Fruit fly (Drosophila melanogaster) whole organism, embryonic: ENCODE data around the gene CG4009.

ENCODE experiments used
- Blimp-1 ChIP-seq: fragments of 200-800 bp; sonication (Bioruptor generic); optimal IDR thresholded peaks from 3 replicates; lab custom pipeline; 2018; ENCODE audit warnings: missing biosample characterization, missing genetic modification characterization, mild to moderate bottlenecking, moderate library complexity, missing genetic modification reagents
- CG10321 ChIP-seq: fragments of 200-800 bp; sonication (Bioruptor generic); IDR thresholded peaks from 2 replicates; pipeline ENCODE4 v1.3.6; 2022; ENCODE audit warnings: missing biosample characterization, missing genetic modification characterization
- CG13287 ChIP-seq: fragments of 200-800 bp; sonication (Bioruptor generic); IDR thresholded peaks from 2 replicates; pipeline ENCODE4 v1.3.6; 2022; ENCODE audit warnings: missing biosample characterization, missing genetic modification characterization; ENCODE audit not compliant: partially characterized antibody
- CG13296 ChIP-seq: fragments of 200-800 bp; sonication (Bioruptor generic); optimal IDR thresholded peaks from 3 replicates; lab custom pipeline; 2018; ENCODE audit warnings: missing biosample characterization, mild to moderate bottlenecking, missing genetic modification characterization
- CG14710 ChIP-seq: fragments of 200-800 bp; sonication (Bioruptor generic); optimal IDR thresholded peaks from 3 replicates; lab custom pipeline; 2019; ENCODE audit warnings: missing biosample characterization, mild to moderate bottlenecking, missing genetic modification characterization, moderate library complexity
- CG1603 ChIP-seq: fragments of 200-800 bp; sonication (Bioruptor generic); optimal IDR thresholded peaks from 2 replicates; lab custom pipeline; 2019; ENCODE audit warnings: missing biosample characterization, mild to moderate bottlenecking, missing genetic modification characterization, moderate library complexity
- CG16863 ChIP-seq: fragments of 200-800 bp; sonication (Bioruptor generic); optimal IDR thresholded peaks from 3 replicates; lab custom pipeline; 2016; ENCODE audit warnings: missing biosample characterization, missing genetic modification characterization
- CG17328 ChIP-seq: fragments of 200-800 bp; sonication (Bioruptor generic); IDR thresholded peaks from 2 replicates; pipeline ENCODE4 v1.3.6; 2022; ENCODE audit warnings: missing biosample characterization, missing genetic modification characterization
- CG18262 ChIP-seq: fragments of 200-800 bp; optimal IDR thresholded peaks from 3 replicates; lab custom pipeline; 2019; ENCODE audit warnings: missing biosample characterization, mild to moderate bottlenecking, missing genetic modification characterization, moderate library complexity
- CG18476 ChIP-seq: fragments of 200-800 bp; sonication (Bioruptor generic); optimal IDR thresholded peaks from 2 replicates; lab custom pipeline; 2016; ENCODE audit warnings: missing biosample characterization, mild to moderate bottlenecking, missing genetic modification characterization
- CG2116 ChIP-seq: fragments of 200-800 bp; sonication (Bioruptor generic); optimal IDR thresholded peaks from 3 replicates; lab custom pipeline; 2018; ENCODE audit warnings: missing biosample characterization, mild to moderate bottlenecking, missing genetic modification characterization
- CG32532 ChIP-seq: fragments of 200-800 bp; sonication (Bioruptor generic); IDR thresholded peaks from 2 replicates; pipeline ENCODE4 v1.3.6; 2022; ENCODE audit warnings: missing biosample characterization, missing genetic modification characterization
- CG33557 ChIP-seq: fragments of 200-800 bp; sonication (Bioruptor generic); optimal IDR thresholded peaks from 2 replicates; lab custom pipeline; 2019; ENCODE audit warnings: missing biosample characterization, mild to moderate bottlenecking, missing genetic modification characterization, moderate library complexity
- CG34224 ChIP-seq: fragments of 200-800 bp; sonication (Bioruptor generic); IDR thresholded peaks from 3 replicates; pipeline ENCODE4 v1.3.6; 2022; ENCODE audit warnings: missing biosample characterization, missing genetic modification characterization; ENCODE audit not compliant: partially characterized antibody
- CG6272 ChIP-seq: fragments of 200-800 bp; sonication (Bioruptor generic); IDR thresholded peaks from 2 replicates; pipeline ENCODE4 v1.3.6; 2022; ENCODE audit warnings: missing biosample characterization, missing genetic modification characterization
- CG6854 ChIP-seq: fragments of 200-800 bp; sonication (Bioruptor generic); optimal IDR thresholded peaks from 3 replicates; lab custom pipeline; 2017; ENCODE audit warnings: missing biosample characterization, mild to moderate bottlenecking, missing genetic modification characterization
- CG8388 ChIP-seq: fragments of 200-800 bp; sonication (Bioruptor generic); optimal IDR thresholded peaks from 2 replicates; lab custom pipeline; 2019; ENCODE audit warnings: missing biosample characterization, mild to moderate bottlenecking, missing genetic modification characterization, moderate library complexity
- Camta ChIP-seq: fragments of 200-800 bp; sonication (Bioruptor generic); optimal IDR thresholded peaks from 2 replicates; lab custom pipeline; 2016; ENCODE audit warnings: missing biosample characterization, missing genetic modification characterization
- CrebB ChIP-seq: fragments of 200-800 bp; sonication (Bioruptor generic); optimal IDR thresholded peaks from 3 replicates; lab custom pipeline; 2018; ENCODE audit warnings: missing biosample characterization, mild to moderate bottlenecking, missing genetic modification characterization
- Doc2 ChIP-seq: fragments of 200-800 bp; sonication (Bioruptor generic); IDR thresholded peaks from 2 replicates; pipeline ENCODE4 v1.3.6; 2022; ENCODE audit warnings: missing biosample characterization, missing genetic modification characterization
- Doc3 ChIP-seq: fragments of 200-800 bp; sonication (Bioruptor generic); IDR thresholded peaks from 3 replicates; pipeline ENCODE4 v1.3.6; 2022; ENCODE audit warnings: missing biosample characterization, missing genetic modification characterization; ENCODE audit not compliant: partially characterized antibody
- E2f2 ChIP-seq: fragments of 200-800 bp; sonication (Bioruptor generic); IDR thresholded peaks from 2 replicates; pipeline ENCODE4 v1.3.6; 2022; ENCODE audit warnings: missing biosample characterization, missing genetic modification characterization
- Gug ChIP-seq: fragments of 200-800 bp; sonication (Bioruptor generic); IDR thresholded peaks from 4 replicates; pipeline ENCODE4 v1.3.6; 2022; ENCODE audit warnings: missing biosample characterization, missing genetic modification characterization
- H15 ChIP-seq: fragments of 200-800 bp; sonication (Bioruptor generic); IDR thresholded peaks from 3 replicates; pipeline ENCODE4 v1.3.6; 2022; ENCODE audit warnings: missing biosample characterization, missing genetic modification characterization
- H2.0 ChIP-seq: fragments of 200-800 bp; sonication (Bioruptor generic); IDR thresholded peaks from 2 replicates; pipeline ENCODE4 v1.3.6; 2022; ENCODE audit warnings: missing biosample characterization, missing genetic modification characterization
- Hsf ChIP-seq: fragments of 200-800 bp; sonication (Bioruptor generic); optimal IDR thresholded peaks from 3 replicates; lab custom pipeline; 2016; ENCODE audit warnings: missing biosample characterization, missing genetic modification characterization
- Mes4 ChIP-seq: fragments of 200-800 bp; sonication (Bioruptor generic); optimal IDR thresholded peaks from 2 replicates; lab custom pipeline; 2016; ENCODE audit warnings: missing biosample characterization, missing genetic modification characterization
- NK7.1 ChIP-seq: fragments of 200-800 bp; sonication (Bioruptor generic); optimal IDR thresholded peaks from 3 replicates; lab custom pipeline; 2016; ENCODE audit warnings: missing biosample characterization, missing genetic modification characterization
- Scr ChIP-seq: fragments of 200-800 bp; sonication (Bioruptor generic); IDR thresholded peaks from 2 replicates; pipeline ENCODE4 v1.3.6; 2022; ENCODE audit warnings: missing biosample characterization, missing genetic modification characterization; ENCODE audit not compliant: partially characterized antibody
- Sin3A ChIP-seq: fragments of >200 bp; optimal IDR thresholded peaks from 2 replicates; lab custom pipeline; 2018
- Taf1 ChIP-seq: fragments of 200-800 bp; sonication (Bioruptor generic); IDR thresholded peaks from 2 replicates; pipeline ENCODE4 v1.3.6; 2022; ENCODE audit warnings: missing biosample characterization, missing genetic modification characterization
- Usf ChIP-seq: fragments of 200-800 bp; sonication (Bioruptor generic); optimal IDR thresholded peaks from 2 replicates; lab custom pipeline; 2017; ENCODE audit warnings: missing genotype, missing biosample characterization, missing genetic modification characterization
- YL-1 ChIP-seq: fragments of 200-800 bp; sonication (Bioruptor generic); optimal IDR thresholded peaks from 3 replicates; lab custom pipeline; 2017; ENCODE audit warnings: missing biosample characterization, mild to moderate bottlenecking, missing genetic modification characterization
- amos ChIP-seq: fragments of 200-800 bp; sonication (Bioruptor generic); IDR thresholded peaks from 2 replicates; pipeline ENCODE4 v1.3.6; 2022; ENCODE audit warnings: missing biosample characterization, missing genetic modification characterization; ENCODE audit not compliant: partially characterized antibody
- bbx ChIP-seq: fragments of 200-800 bp; sonication (Bioruptor generic); IDR thresholded peaks from 2 replicates; pipeline ENCODE4 v1.3.6; 2022; ENCODE audit warnings: missing biosample characterization, missing genetic modification characterization; ENCODE audit not compliant: partially characterized antibody
- bcd ChIP-seq: fragments of 200-800 bp; sonication (Bioruptor generic); optimal IDR thresholded peaks from 2 replicates; lab custom pipeline; 2017; ENCODE audit warnings: missing biosample characterization, mild to moderate bottlenecking, missing genetic modification characterization
- dati ChIP-seq: fragments of 200-800 bp; sonication (Bioruptor generic); IDR thresholded peaks from 2 replicates; pipeline ENCODE4 v1.3.6; 2022; ENCODE audit warnings: missing biosample characterization, missing genetic modification characterization
- dysf ChIP-seq: fragments of 200-800 bp; sonication (Bioruptor generic); IDR thresholded peaks from 3 replicates; pipeline ENCODE4 v1.3.6; 2022; ENCODE audit warnings: missing biosample characterization, missing genetic modification characterization
- ewg ChIP-seq: fragments of 200-800 bp; sonication (Bioruptor generic); optimal IDR thresholded peaks from 3 replicates; lab custom pipeline; 2017; ENCODE audit warnings: mild to moderate bottlenecking, missing biosample characterization, missing genetic modification reagents, missing genetic modification characterization
- gcm2 ChIP-seq: fragments of 200-800 bp; sonication (Bioruptor generic); optimal IDR thresholded peaks from 2 replicates; lab custom pipeline; 2016; ENCODE audit warnings: missing biosample characterization, missing genetic modification characterization
- gfzf ChIP-seq: fragments of 200-800 bp; sonication (Bioruptor generic); optimal IDR thresholded peaks from 2 replicates; lab custom pipeline; 2016; ENCODE audit warnings: missing biosample characterization, mild to moderate bottlenecking, missing genetic modification characterization, moderate library complexity
- lov ChIP-seq, 2 experiments: fragments of 200-800 bp in 1 of 2; fragments of >200 bp in 1 of 2; sonication (Bioruptor generic) in 1 of 2; IDR thresholded peaks in 1 of 2; optimal IDR thresholded peaks in 1 of 2; 2 replicates in 1 of 2; 3 replicates in 1 of 2; pipeline versions ENCODE4 v1.3.6 to Lab custom; 2017 to 2022; ENCODE audit warnings: missing biosample characterization in 1 of 2, missing genetic modification characterization in 1 of 2
- onecut ChIP-seq: fragments of 200-800 bp; sonication (Bioruptor generic); IDR thresholded peaks from 2 replicates; pipeline ENCODE4 v1.3.6; 2022; ENCODE audit warnings: missing biosample characterization, missing genetic modification characterization
- rib ChIP-seq: fragments of 200-800 bp; sonication (Bioruptor generic); IDR thresholded peaks from 2 replicates; pipeline ENCODE4 v1.3.6; 2022; ENCODE audit warnings: missing biosample characterization, missing genetic modification characterization
- sd ChIP-seq: fragments of 200-800 bp; sonication (Bioruptor generic); optimal IDR thresholded peaks from 3 replicates; lab custom pipeline; 2018; ENCODE audit warnings: missing biosample characterization, mild to moderate bottlenecking, missing genetic modification characterization, moderate library complexity
- sens ChIP-seq: fragments of 200-800 bp; sonication (Bioruptor generic); peaks from one replicate; lab custom pipeline; 2016; ENCODE audit warnings: missing biosample characterization, missing genetic modification characterization
- sisA ChIP-seq: fragments of 200-800 bp; sonication (Bioruptor generic); IDR thresholded peaks from 2 replicates; pipeline ENCODE4 v1.3.6; 2022; ENCODE audit warnings: missing biosample characterization, missing genetic modification characterization
- wor ChIP-seq: fragments of 200-800 bp; sonication (Bioruptor generic); IDR thresholded peaks from 2 replicates; pipeline ENCODE4 v1.3.6; 2022; ENCODE audit warnings: missing biosample characterization, missing genetic modification characterization
- yki ChIP-seq: fragments of >200 bp; optimal IDR thresholded peaks from 3 replicates; lab custom pipeline; 2018

The CG4009 gene

DNA sequence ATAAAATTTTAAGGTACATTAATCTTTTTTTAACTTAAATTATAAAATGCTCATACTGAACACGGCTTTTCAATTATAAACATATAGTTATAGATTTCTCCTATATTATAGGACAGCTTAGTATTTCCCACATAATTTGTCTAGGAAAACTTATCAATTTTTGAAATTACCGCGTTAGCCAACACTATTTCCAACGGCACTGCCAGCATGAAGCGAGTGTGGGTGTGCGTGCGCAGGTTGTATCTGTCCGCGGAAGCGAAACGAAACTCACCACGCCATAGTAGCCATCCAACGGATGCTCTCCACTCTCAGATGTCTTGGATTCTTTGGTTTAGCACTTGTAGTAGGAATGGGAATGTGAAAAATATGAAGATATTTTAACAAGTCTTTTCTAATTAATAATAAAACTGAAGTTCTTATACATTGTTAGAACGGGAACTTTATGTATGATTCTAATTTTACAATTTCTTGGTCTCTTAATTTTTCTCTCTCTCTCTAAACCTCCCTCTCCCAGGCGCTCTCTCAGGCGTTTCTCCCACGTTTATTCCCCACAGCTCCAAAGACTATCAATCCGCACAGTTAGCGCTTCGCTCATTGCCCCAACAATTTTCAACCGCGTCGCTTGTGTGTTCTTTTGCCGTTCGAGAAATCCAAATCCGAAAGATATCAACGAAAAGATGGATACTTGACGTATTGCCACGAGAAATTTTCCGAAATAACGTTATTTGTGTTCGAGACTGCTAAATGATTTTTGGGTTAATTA, 17.8 kb upstream of the CG4009 start, which contains the start of gene Dad (continued):
- no peak for TF ChIP-seq CG6272
- no peak for TF ChIP-seq Blimp-1 (GFP tag; lab: Kevin White, UChicago)
- no peak for TF ChIP-seq CG8388 (GFP tag; lab: Kevin White, UChicago)
- peak; percentile 31; the same call in 1 of the 2 replicates for TF ChIP-seq CG32532
- TF ChIP-seq H15, result no peak
- no peak for TF ChIP-seq Usf (GFP tag; lab: Kevin White, UChicago)
- peak; percentile 88 for TF ChIP-seq sens
- peak; percentile 29 for TF ChIP-seq CG13296 (GFP tag; lab: Kevin White, UChicago)
- peak; percentile 11 for TF ChIP-seq YL-1 (GFP tag; lab: Kevin White, UChicago)
- no peak for TF ChIP-seq CG17328 (GFP tag; lab: Robert Waterston, UW)
- TF ChIP-seq CrebB (tag; lab: Kevin White, UChicago), result no peak
- TF ChIP-seq CG18262 (tag; lab: Kevin White, UChicago), result peak; percentile 8
- no peak for TF ChIP-seq onecut (GFP tag; lab: Robert Waterston, UW)
- TF ChIP-seq CG10321, result no peak
- TF ChIP-seq dysf (GFP tag; lab: Robert Waterston, UW), result no peak
- no peak for TF ChIP-seq gcm2 (GFP tag; lab: Kevin White, UChicago)
- TF ChIP-seq gfzf (GFP tag; lab: Kevin White, UChicago), result no peak
- no peak for TF ChIP-seq NK7.1 (GFP tag; lab: Kevin White, UChicago)
- peak; percentile 99 for TF ChIP-seq ewg (GFP tag; lab: Kevin White, UChicago)
- TF ChIP-seq CG14710, result no peak
- no peak for TF ChIP-seq bcd (GFP tag; lab: Kevin White, UChicago)
- TF ChIP-seq amos (GFP tag; lab: Robert Waterston, UW), result peak; percentile 15; the same call in 1 of the 2 replicates
- peak; percentile 42; the same call in 1 of the 2 replicates for TF ChIP-seq bbx (GFP tag; lab: Robert Waterston, UW)
- TF ChIP-seq lov (optimal IDR thresholded peaks at IDR 0.05; lab: Kevin White, UChicago), result no peak
- no peak for TF ChIP-seq lov (GFP tag; IDR thresholded peaks at IDR 0.05; lab: Robert Waterston, UW)
- TF ChIP-seq Gug, result no peak
- peak; percentile 36; the same call in 1 of the 3 replicates for TF ChIP-seq Doc3 (GFP tag; lab: Robert Waterston, UW)
- no peak for TF ChIP-seq CG16863 (GFP tag; lab: Kevin White, UChicago)
- no peak for TF ChIP-seq wor
- TF ChIP-seq Hsf, result peak; percentile 8
- TF ChIP-seq Taf1, result no peak
- no peak for TF ChIP-seq sisA
- peak; percentile 95 for TF ChIP-seq yki (lab: Kevin White, UChicago)
- no peak for TF ChIP-seq H2.0
- TF ChIP-seq Scr (GFP tag; lab: Robert Waterston, UW), result 0 out of 2 replicates have a peak, but pooled peaks have one; percentile 38
- TF ChIP-seq CG1603 (tag; lab: Kevin White, UChicago), result peak; percentile 12
- no peak for TF ChIP-seq dati (GFP tag; lab: Robert Waterston, UW)
- TF ChIP-seq E2f2 (GFP tag; lab: Robert Waterston, UW), result peak; percentile 91
- no peak for TF ChIP-seq CG6854 (GFP tag; lab: Kevin White, UChicago)
- TF ChIP-seq CG34224 (GFP tag; lab: Robert Waterston, UW), result peak; percentile 49; the same call in 2 of the 3 replicates
- peak; percentile 7 for TF ChIP-seq sd (tag; lab: Kevin White, UChicago)
- no peak for TF ChIP-seq Sin3A (lab: Kevin White, UChicago)
- TF ChIP-seq CG2116 (GFP tag; lab: Kevin White, UChicago), result no peak
- 0 out of 2 replicates have a peak, but pooled peaks have one; percentile 16 for TF ChIP-seq rib (GFP tag; lab: Robert Waterston, UW)
- no peak for TF ChIP-seq Doc2 (GFP tag; lab: Robert Waterston, UW)
- TF ChIP-seq Mes4, result no peak
- no peak for TF ChIP-seq CG18476
- TF ChIP-seq CG13287 (GFP tag; lab: Robert Waterston, UW), result peak; percentile 25; the same call in 1 of the 2 replicates
- no peak for TF ChIP-seq CG33557 (GFP tag; lab: Kevin White, UChicago)
- no peak for TF ChIP-seq Camta (GFP tag; lab: Kevin White, UChicago)
